Fruit fly (Drosophila melanogaster): ENCODE results near the gene CG18273.

CG18273 gene

dm6 chrX:529724-530603, 42.6 kb upstream of the CG18273 start, which contains the start of the genes CG4293 and Appl (continued):
- TF ChIP-seq CG14441 (GFP tag; IDR thresholded peaks at IDR 0.05), result no peak
- TF ChIP-seq Optix (GFP tag; IDR thresholded peaks at IDR 0.05), result 0 out of 3 replicates have a peak, but pooled peaks have one; percentile 22
- TF ChIP-seq CG14710 (tag; optimal IDR thresholded peaks at IDR 0.05), result peak; percentile 56
- TF ChIP-seq CG34422 (GFP tag; IDR thresholded peaks at IDR 0.05), result peak; percentile 54; the same call in 1 of the 3 replicates
- TF ChIP-seq ci (GFP tag; IDR thresholded peaks at IDR 0.05), result 0 out of 3 replicates have a peak, but pooled peaks have one; percentile 13
- TF ChIP-seq CG9609 (GFP tag; optimal IDR thresholded peaks at IDR 0.05), result no peak
- no peak for TF ChIP-seq cwo (GFP tag; optimal IDR thresholded peaks at IDR 0.05)
- TF ChIP-seq knrl (GFP tag; IDR thresholded peaks at IDR 0.05; ENCODE audit: partially characterized antibody), result peak; percentile 65
- TF ChIP-seq Side (GFP tag; optimal IDR thresholded peaks at IDR 0.05), result no peak
- TF ChIP-seq HLH3B (GFP tag; IDR thresholded peaks at IDR 0.05), result no peak
- no peak for TF ChIP-seq H2.0 (GFP tag; IDR thresholded peaks at IDR 0.05)
- peak; percentile 98 for TF ChIP-seq hkb (optimal IDR thresholded peaks at IDR 0.05)
- TF ChIP-seq hkb (GFP tag; IDR thresholded peaks at IDR 0.05), result no peak
- no peak for TF ChIP-seq CG14860 (GFP tag; IDR thresholded peaks at IDR 0.05; ENCODE audit: partially characterized antibody)
- no peak for TF ChIP-seq klu (GFP tag; IDR thresholded peaks at IDR 0.05)
- TF ChIP-seq CG11247 (GFP tag; IDR thresholded peaks at IDR 0.05), result no peak
- TF ChIP-seq CTCF (GFP tag; optimal IDR thresholded peaks at IDR 0.05), result peak; percentile 95
- no peak for TF ChIP-seq CG17385 (GFP tag; optimal IDR thresholded peaks at IDR 0.05)
- TF ChIP-seq bigmax (GFP tag; optimal IDR thresholded peaks at IDR 0.05), result no peak
- no peak for TF ChIP-seq Doc2 (GFP tag; IDR thresholded peaks at IDR 0.05)
- TF ChIP-seq Antp (GFP tag; optimal IDR thresholded peaks at IDR 0.05), result no peak
- TF ChIP-seq ranshi (GFP tag; IDR thresholded peaks at IDR 0.05), result no peak
- TF ChIP-seq CG31365 (tag; optimal IDR thresholded peaks at IDR 0.05), result peak; percentile 13
- no peak for TF ChIP-seq CG43689 (GFP tag; IDR thresholded peaks at IDR 0.05)
- TF ChIP-seq Ptx1 (GFP tag; IDR thresholded peaks at IDR 0.05), result no peak
- TF ChIP-seq D (optimal IDR thresholded peaks at IDR 0.05), result no peak
- no peak for TF ChIP-seq D (GFP tag; optimal IDR thresholded peaks at IDR 0.05)
- TF ChIP-seq her (GFP tag; optimal IDR thresholded peaks at IDR 0.05), result no peak
- no peak for TF ChIP-seq cg (GFP tag; optimal IDR thresholded peaks at IDR 0.05)
- no peak for TF ChIP-seq CG13775 (GFP tag; optimal IDR thresholded peaks at IDR 0.05)
- no peak for TF ChIP-seq croc (GFP tag; conservative IDR thresholded peaks at IDR 0.05)
- no peak for TF ChIP-seq NfI (GFP tag; optimal IDR thresholded peaks at IDR 0.05)
- no peak for TF ChIP-seq CG14667 (GFP tag; IDR thresholded peaks at IDR 0.05)
- 0 out of 2 replicates have a peak, but pooled peaks have one; percentile 20 for TF ChIP-seq sna (GFP tag; IDR thresholded peaks at IDR 0.05; ENCODE audit: partially characterized antibody)
- TF ChIP-seq CG7786 (GFP tag; optimal IDR thresholded peaks at IDR 0.05), result no peak
- no peak for TF ChIP-seq btn (GFP tag; optimal IDR thresholded peaks at IDR 0.05)
- TF ChIP-seq crp (GFP tag; optimal IDR thresholded peaks at IDR 0.05), result peak; percentile 57 to 96
- TF ChIP-seq HmgZ (tag; optimal IDR thresholded peaks at IDR 0.05), result peak; percentile 47
- no peak for TF ChIP-seq CG11398 (GFP tag; optimal IDR thresholded peaks at IDR 0.05)
- TF ChIP-seq CG7745 (tag; optimal IDR thresholded peaks at IDR 0.05), result no peak
- TF ChIP-seq Gsc (GFP tag; IDR thresholded peaks at IDR 0.05), result no peak
- TF ChIP-seq Dad (GFP tag; optimal IDR thresholded peaks at IDR 0.05), result no peak
- TF ChIP-seq CG13123 (GFP tag; optimal IDR thresholded peaks at IDR 0.05), result no peak
- TF ChIP-seq esg (GFP tag; conservative IDR thresholded peaks at IDR 0.05), result no peak
- TF ChIP-seq lov (optimal IDR thresholded peaks at IDR 0.05), result no peak
- no peak for TF ChIP-seq lov (GFP tag; IDR thresholded peaks at IDR 0.05)
- no peak for TF ChIP-seq CG2889 (GFP tag; IDR thresholded peaks at IDR 0.05)
- TF ChIP-seq CG9797 (GFP tag; optimal IDR thresholded peaks at IDR 0.05), result peak; percentile 55
- no peak for TF ChIP-seq cad (GFP tag; optimal IDR thresholded peaks at IDR 0.05)
- no peak for TF ChIP-seq CG2129 (GFP tag; IDR thresholded peaks at IDR 0.05; ENCODE audit: partially characterized antibody)
- TF ChIP-seq fd102C (GFP tag; optimal IDR thresholded peaks at IDR 0.05), result no peak

All from whole organism, embryonic.